Fruit fly (Drosophila melanogaster) whole organism, wandering third instar larva: ENCODE measurements around the gene EloA.

Experiments used
- CG32264 ChIP-seq: fragments of 200-800 bp; sonication (Bioruptor generic); optimal IDR thresholded peaks from 2 replicates; lab custom pipeline; 2016; ENCODE audit warnings: missing biosample characterization, missing genetic modification characterization
- Hr78 ChIP-seq: fragments of >200 bp; optimal IDR thresholded peaks from 2 replicates; lab custom pipeline; 2017; ENCODE audit warnings: missing biosample characterization, missing genetic modification characterization
- Myc ChIP-seq: fragments of >200 bp; optimal IDR thresholded peaks from 2 replicates; lab custom pipeline; 2017
- OdsH ChIP-seq: fragments of 200-800 bp; sonication (Bioruptor generic); optimal IDR thresholded peaks from 2 replicates; lab custom pipeline; 2016; ENCODE audit warnings: missing biosample characterization, mild to moderate bottlenecking, missing genetic modification characterization
- br ChIP-seq: fragments of 200-800 bp; sonication (Bioruptor generic); optimal IDR thresholded peaks from 2 replicates; lab custom pipeline; 2016; ENCODE audit warnings: missing biosample characterization, missing genetic modification characterization

DNA sequence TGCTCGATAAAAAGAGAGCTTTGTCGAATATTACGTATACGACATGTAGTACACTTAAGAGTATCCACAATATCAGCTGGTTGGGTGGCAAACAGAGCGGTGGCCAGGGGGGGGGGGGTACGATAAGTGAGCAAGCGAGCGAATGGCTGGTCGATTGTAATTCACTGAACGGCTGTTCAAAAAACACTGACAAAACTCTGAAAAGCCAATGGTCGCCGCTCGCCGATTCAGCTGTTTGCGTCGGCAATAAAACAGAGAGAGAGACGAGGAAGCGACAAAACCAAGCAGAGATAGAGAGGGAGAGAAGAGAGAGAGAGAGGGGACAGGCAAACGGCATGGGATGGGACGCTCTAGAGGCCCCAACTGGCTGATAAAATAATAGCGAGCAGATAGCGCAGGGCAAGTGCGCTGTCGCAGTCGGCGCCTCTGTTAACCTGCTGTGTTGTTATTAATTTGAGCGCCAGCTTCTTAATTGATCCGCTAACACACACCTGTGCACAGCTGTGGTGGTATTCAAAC, 24.8 kb upstream of the EloA start, which contains the start of gene cnc:
- TF ChIP-seq CG32264 (GFP tag; lab: Kevin White, UChicago) (no peak), OdsH (GFP tag; lab: Kevin White, UChicago) (peak; percentile 29), br (peak; percentile 41), Hr78 (no peak), Myc (no peak)
